Fruit fly (Drosophila melanogaster): ENCODE measurements around the gene Dph4.

Dph4 gene

DNA sequence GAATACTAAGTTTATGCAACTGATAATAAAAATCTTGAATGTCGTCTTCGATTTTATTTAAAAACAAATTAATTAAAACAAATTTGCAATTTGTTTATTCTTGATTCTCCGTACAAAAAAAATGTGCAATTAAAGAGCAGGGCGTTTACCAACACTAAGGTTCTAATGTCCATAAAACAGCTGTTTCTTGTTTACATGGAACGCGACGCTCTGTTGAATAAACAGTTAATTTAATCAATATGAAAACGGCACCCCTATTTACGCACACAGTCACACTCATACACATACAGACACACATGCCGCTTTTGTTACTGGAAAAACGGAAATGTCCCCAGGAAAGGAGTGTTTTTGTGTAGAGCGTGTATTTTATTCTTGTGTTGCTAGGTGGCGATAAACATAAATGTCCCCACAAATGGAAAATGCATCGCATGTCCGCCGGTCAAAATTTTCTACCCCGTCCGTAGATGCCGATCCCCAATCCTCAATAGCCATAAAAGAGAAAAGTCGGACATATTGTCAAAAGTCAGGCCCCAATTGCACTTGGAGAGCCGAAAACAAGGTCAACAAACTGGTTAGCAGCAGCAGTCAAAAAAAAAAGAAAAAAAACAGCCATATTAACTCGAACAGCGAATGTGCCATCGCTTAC lies 817 bp downstream of the Dph4 start (continued):
- TF ChIP-seq chif (GFP tag; optimal IDR thresholded peaks at IDR 0.05) = peak; percentile 64 to 67
- TF ChIP-seq nom (GFP tag; optimal IDR thresholded peaks at IDR 0.05) = peak; percentile 68
- TF ChIP-seq CG11696 (GFP tag; IDR thresholded peaks at IDR 0.05) = no peak
- peak; percentile 85 for TF ChIP-seq CG18599 (GFP tag; optimal IDR thresholded peaks at IDR 0.05)
- TF ChIP-seq Camta (GFP tag; optimal IDR thresholded peaks at IDR 0.05) = peak; percentile 79
- TF ChIP-seq Abd-B (GFP tag; optimal IDR thresholded peaks at IDR 0.05) = no peak
- peak; percentile 48 for TF ChIP-seq disco-r (GFP tag; optimal IDR thresholded peaks at IDR 0.05)
- TF ChIP-seq tna (GFP tag; IDR thresholded peaks at IDR 0.05; ENCODE audit: partially characterized antibody) = no peak
- no peak for TF ChIP-seq slbo (GFP tag; IDR thresholded peaks at IDR 0.05)
- TF ChIP-seq Adf1 (GFP tag; IDR thresholded peaks at IDR 0.05) = no peak
- no peak for TF ChIP-seq Dll (GFP tag; IDR thresholded peaks at IDR 0.05; ENCODE audit: partially characterized antibody)
- TF ChIP-seq CG17912 (GFP tag; optimal IDR thresholded peaks at IDR 0.05) = peak; percentile 83
- peak; percentile 19 for TF ChIP-seq Myb (GFP tag; optimal IDR thresholded peaks at IDR 0.05)
- TF ChIP-seq vfl (GFP tag; optimal IDR thresholded peaks at IDR 0.05) = peak; percentile 26
- no peak for TF ChIP-seq Hmx (GFP tag; optimal IDR thresholded peaks at IDR 0.05)
- TF ChIP-seq ERR (GFP tag; optimal IDR thresholded peaks at IDR 0.05) = peak; percentile 68
- peak; percentile 76 for TF ChIP-seq oc (tag; optimal IDR thresholded peaks at IDR 0.05)
- TF ChIP-seq corto (GFP tag; optimal IDR thresholded peaks at IDR 0.05) = no peak
- TF ChIP-seq pzg (GFP tag; optimal IDR thresholded peaks at IDR 0.05) = peak; percentile 30
- no peak for TF ChIP-seq Sin3A (optimal IDR thresholded peaks at IDR 0.05)
- TF ChIP-seq run (tag; optimal IDR thresholded peaks at IDR 0.05) = peak; percentile 50
- peak; percentile 64 for TF ChIP-seq CG18262 (tag; optimal IDR thresholded peaks at IDR 0.05)
- no peak for TF ChIP-seq rib (GFP tag; IDR thresholded peaks at IDR 0.05)
- no peak for TF ChIP-seq CG16779 (GFP tag; IDR thresholded peaks at IDR 0.05)
- TF ChIP-seq Doc3 (GFP tag; IDR thresholded peaks at IDR 0.05; ENCODE audit: partially characterized antibody) = no peak
- peak; percentile 57 for TF ChIP-seq CG7839 (tag; optimal IDR thresholded peaks at IDR 0.05)
- no peak for TF ChIP-seq unc-4 (GFP tag; IDR thresholded peaks at IDR 0.05; ENCODE audit: partially characterized antibody)
- no peak for TF ChIP-seq Opbp (GFP tag; IDR thresholded peaks at IDR 0.05; ENCODE audit: partially characterized antibody)
- TF ChIP-seq CG14710 (tag; optimal IDR thresholded peaks at IDR 0.05) = peak; percentile 79
- TF ChIP-seq CG8765 (GFP tag; IDR thresholded peaks at IDR 0.05) = no peak
- no peak for TF ChIP-seq CG6272 (GFP tag; IDR thresholded peaks at IDR 0.05)
- TF ChIP-seq Sry-δ (GFP tag; optimal IDR thresholded peaks at IDR 0.05) = peak; percentile 21
- TF ChIP-seq ato (GFP tag; IDR thresholded peaks at IDR 0.05; ENCODE audit: partially characterized antibody) = no peak
- peak; percentile 26 for TF ChIP-seq CG3065 (GFP tag; optimal IDR thresholded peaks at IDR 0.05)
- no peak for TF ChIP-seq eve (GFP tag; optimal IDR thresholded peaks at IDR 0.05)
- TF ChIP-seq Deaf1 (tag; optimal IDR thresholded peaks at IDR 0.05) = peak; percentile 37
- TF ChIP-seq gem (tag; optimal IDR thresholded peaks at IDR 0.05) = peak; percentile 78
- peak; percentile 60 for TF ChIP-seq CG5180 (GFP tag; optimal IDR thresholded peaks at IDR 0.05)
- no peak for TF ChIP-seq sim (GFP tag; IDR thresholded peaks at IDR 0.05)
- peak; percentile 71 for TF ChIP-seq CG6765 (GFP tag; optimal IDR thresholded peaks at IDR 0.05)
- no peak for TF ChIP-seq br (optimal IDR thresholded peaks at IDR 0.05)
- no peak for TF ChIP-seq fru (optimal IDR thresholded peaks at IDR 0.05)
- no peak for TF ChIP-seq D19B (GFP tag; optimal IDR thresholded peaks at IDR 0.05)
- TF ChIP-seq CG31388 (GFP tag; optimal IDR thresholded peaks at IDR 0.05) = peak; percentile 40
- TF ChIP-seq jing (GFP tag; optimal IDR thresholded peaks at IDR 0.05) = no peak
- TF ChIP-seq CG12744 (GFP tag; optimal IDR thresholded peaks at IDR 0.05) = peak; percentile 15
- peak; percentile 90 for TF ChIP-seq scrt (GFP tag; optimal IDR thresholded peaks at IDR 0.05)
- peak; percentile 85 for TF ChIP-seq HLHmδ (GFP tag; optimal IDR thresholded peaks at IDR 0.05)
- no peak for TF ChIP-seq Awh (GFP tag; IDR thresholded peaks at IDR 0.05)
- peak; percentile 25 for TF ChIP-seq Xbp1 (GFP tag; optimal IDR thresholded peaks at IDR 0.05)
- TF ChIP-seq CG3838 (GFP tag; optimal IDR thresholded peaks at IDR 0.05) = peak; percentile 64
